Fruit fly (Drosophila melanogaster): ENCODE data around the gene mRpL47.

Gene mRpL47

dm6 chr3R:9527907-9528842 lies 12.5 kb upstream of the mRpL47 start (continued):
- TF ChIP-seq Eip74EF (GFP tag; optimal IDR thresholded peaks at IDR 0.05) = peak in 1 of 2 experiments; percentile 65
- TF ChIP-seq seq (GFP tag; IDR thresholded peaks at IDR 0.05) = peak; percentile 72
- TF ChIP-seq CG6683 (GFP tag; optimal IDR thresholded peaks at IDR 0.05) = peak; percentile 86
- TF ChIP-seq CG14667 (GFP tag; IDR thresholded peaks at IDR 0.05) = peak; percentile 76
- peak; percentile 86 for TF ChIP-seq kay (GFP tag; optimal IDR thresholded peaks at IDR 0.05)
- peak; percentile 63 for TF ChIP-seq sima (GFP tag; optimal IDR thresholded peaks at IDR 0.05)
- peak; percentile 90 for TF ChIP-seq CHES-1-like (GFP tag; optimal IDR thresholded peaks at IDR 0.05)
- TF ChIP-seq MBD-R2 (GFP tag; IDR thresholded peaks at IDR 0.05) = peak; percentile 88
- TF ChIP-seq CG32772 (GFP tag; IDR thresholded peaks at IDR 0.05) = peak; percentile 87
- peak; percentile 25 for TF ChIP-seq CG2116 (GFP tag; optimal IDR thresholded peaks at IDR 0.05)
- TF ChIP-seq Nf-YC (tag; optimal IDR thresholded peaks at IDR 0.05) = peak; percentile 74
- peak; percentile 91 for TF ChIP-seq CG6765 (GFP tag; optimal IDR thresholded peaks at IDR 0.05)
- peak; percentile 93 for TF ChIP-seq lmd (GFP tag; IDR thresholded peaks at IDR 0.05)
- peak; percentile 39; the same call in 1 of the 2 replicates for TF ChIP-seq Bgb (GFP tag; IDR thresholded peaks at IDR 0.05; ENCODE audit: partially characterized antibody)
- TF ChIP-seq H2.0 (GFP tag; IDR thresholded peaks at IDR 0.05) = peak; percentile 82
- peak; percentile 85 for TF ChIP-seq sd (tag; optimal IDR thresholded peaks at IDR 0.05)
- TF ChIP-seq hth (optimal IDR thresholded peaks at IDR 0.05) = no peak
- TF ChIP-seq bigmax (GFP tag; optimal IDR thresholded peaks at IDR 0.05) = peak; percentile 51
- TF ChIP-seq dimm (GFP tag; IDR thresholded peaks at IDR 0.05) = peak; percentile 39; the same call in 1 of the 2 replicates
- TF ChIP-seq CG3163 (GFP tag; optimal IDR thresholded peaks at IDR 0.05) = peak; percentile 50
- TF ChIP-seq oc (tag; optimal IDR thresholded peaks at IDR 0.05) = no peak
- TF ChIP-seq Sox102F (GFP tag; optimal IDR thresholded peaks at IDR 0.05) = peak; percentile 82
- TF ChIP-seq wdn (GFP tag; IDR thresholded peaks at IDR 0.05) = peak; percentile 91
- peak; percentile 75 for TF ChIP-seq tio (GFP tag; optimal IDR thresholded peaks at IDR 0.05)
- peak; percentile 87 for TF ChIP-seq pho (GFP tag; optimal IDR thresholded peaks at IDR 0.05)
- TF ChIP-seq prd (optimal IDR thresholded peaks at IDR 0.05) = no peak
- TF ChIP-seq prd (GFP tag; IDR thresholded peaks at IDR 0.05) = peak; percentile 92
- peak; percentile 66; the same call in 1 of the 3 replicates for TF ChIP-seq jigr1 (GFP tag; IDR thresholded peaks at IDR 0.05)
- TF ChIP-seq knrl (GFP tag; IDR thresholded peaks at IDR 0.05; ENCODE audit: partially characterized antibody) = peak; percentile 21; the same call in 1 of the 3 replicates
- peak; percentile 88 for TF ChIP-seq CG13894 (tag; optimal IDR thresholded peaks at IDR 0.05)
- TF ChIP-seq Hsf (GFP tag; optimal IDR thresholded peaks at IDR 0.05) = peak; percentile 81
- peak; percentile 24 for TF ChIP-seq Nf-YB (GFP tag; optimal IDR thresholded peaks at IDR 0.05)
- no peak for TF ChIP-seq pita (GFP tag; optimal IDR thresholded peaks at IDR 0.05)
- TF ChIP-seq caup (GFP tag; optimal IDR thresholded peaks at IDR 0.05; ENCODE audit: severe bottlenecking) = peak; percentile 94
- peak; percentile 92 for TF ChIP-seq CG15514 (GFP tag; optimal IDR thresholded peaks at IDR 0.05)
- peak; percentile 92 for TF ChIP-seq bcd (GFP tag; optimal IDR thresholded peaks at IDR 0.05)
- peak; percentile 75 for TF ChIP-seq CrebB (tag; optimal IDR thresholded peaks at IDR 0.05)
- TF ChIP-seq Abd-B (GFP tag; optimal IDR thresholded peaks at IDR 0.05) = peak; percentile 83
- peak; percentile 77 for TF ChIP-seq CG17612 (GFP tag; IDR thresholded peaks at IDR 0.05)
- TF ChIP-seq CG18011 (GFP tag; optimal IDR thresholded peaks at IDR 0.05) = peak; percentile 68
- peak; percentile 90 for TF ChIP-seq Xrp1 (GFP tag; IDR thresholded peaks at IDR 0.05)
- peak; percentile 64 for TF ChIP-seq da (GFP tag; optimal IDR thresholded peaks at IDR 0.05)
- 0 out of 2 replicates have a peak, but pooled peaks have one; percentile 24 for TF ChIP-seq aop (GFP tag; IDR thresholded peaks at IDR 0.05)
- TF ChIP-seq fd96Cb (tag; optimal IDR thresholded peaks at IDR 0.05) = peak; percentile 82
- peak; percentile 84 to 92 for TF ChIP-seq dpn (GFP tag; optimal IDR thresholded peaks at IDR 0.05)
- no peak for TF ChIP-seq dan (GFP tag; IDR thresholded peaks at IDR 0.05)
- peak; percentile 30 for TF ChIP-seq CG8089 (GFP tag; optimal IDR thresholded peaks at IDR 0.05)
- peak; percentile 88 for TF ChIP-seq CG4282 (GFP tag; optimal IDR thresholded peaks at IDR 0.05)
